Fruit fly (Drosophila melanogaster): Measurements from ENCODE around the gene CG10996.

CG10996 gene

dm6 chrX:13797538-13797937 is at the start of gene CG10996:
Gene CG10996 (minus strand): TSS chrX:13797638.
- TF ChIP-seq dsx (GFP tag; optimal IDR thresholded peaks at IDR 0.05; ENCODE audit: poor library complexity, severe bottlenecking) (no peak), CG11762 (GFP tag; optimal IDR thresholded peaks at IDR 0.05; ENCODE audit: insufficient read depth) (no peak), CG8119 (GFP tag; IDR thresholded peaks at IDR 0.05) (no peak), CG6792 (GFP tag; optimal IDR thresholded peaks at IDR 0.05) (no peak), topi (GFP tag; optimal IDR thresholded peaks at IDR 0.05) (no peak), lz (GFP tag; optimal IDR thresholded peaks at IDR 0.05) (no peak), fd59A (GFP tag; optimal IDR thresholded peaks at IDR 0.05) (no peak), CG10669 (GFP tag; optimal IDR thresholded peaks at IDR 0.05) (no peak), acj6 (GFP tag; optimal IDR thresholded peaks at IDR 0.05) (no peak), fd85E (GFP tag; optimal IDR thresholded peaks at IDR 0.05) (no peak), CG15336 (GFP tag; IDR thresholded peaks at IDR 0.05) (no peak), CG6808 (GFP tag; optimal IDR thresholded peaks at IDR 0.05) (no peak), CG8632 (GFP tag; optimal IDR thresholded peaks at IDR 0.05) (no peak), CG10631 (GFP tag; optimal IDR thresholded peaks at IDR 0.05) (no peak), CG8319 (GFP tag; optimal IDR thresholded peaks at IDR 0.05) (no peak), Lpt (GFP tag; optimal IDR thresholded peaks at IDR 0.05) (no peak), salr (GFP tag; optimal IDR thresholded peaks at IDR 0.05) (no peak), pdm3 (GFP tag; optimal IDR thresholded peaks at IDR 0.05) (no peak)

dm6 chrX:13845728-13846127 is 48.3 kb upstream of the CG10996 start, which contains the start of gene AMPdeam:
Gene AMPdeam (minus strand): TSS chrX:13845866.
- TF ChIP-seq Eip78C (GFP tag): peak; percentile 74
- no peak for TF ChIP-seq vri (GFP tag; optimal IDR thresholded peaks at IDR 0.05)
- peak; percentile 31 for TF ChIP-seq lz (GFP tag; optimal IDR thresholded peaks at IDR 0.05)
- TF ChIP-seq CG6854 (GFP tag; optimal IDR thresholded peaks at IDR 0.05): no peak
- peak; percentile 2 for TF ChIP-seq Smox (GFP tag; optimal IDR thresholded peaks at IDR 0.05)
- TF ChIP-seq svp (GFP tag): peak; percentile 66
- TF ChIP-seq topi (GFP tag; optimal IDR thresholded peaks at IDR 0.05): peak; percentile 52
- peak; percentile 5 for TF ChIP-seq net (GFP tag; optimal IDR thresholded peaks at IDR 0.05)
- peak; percentile 50 for TF ChIP-seq esn (GFP tag; optimal IDR thresholded peaks at IDR 0.05)
- no peak for TF ChIP-seq CG8119 (GFP tag; IDR thresholded peaks at IDR 0.05)
- TF ChIP-seq Sox14 (GFP tag; optimal IDR thresholded peaks at IDR 0.05): peak; percentile 64
- TF ChIP-seq Eip75B (GFP tag; optimal IDR thresholded peaks at IDR 0.05): peak; percentile 23
- peak; percentile 10 for TF ChIP-seq cyc (GFP tag; optimal IDR thresholded peaks at IDR 0.05)

dm6 chrX:13844317-13844886 is 47.0 kb upstream of the CG10996 start:
- TF ChIP-seq Hr39 (GFP tag; optimal IDR thresholded peaks at IDR 0.05) (peak; percentile 3), CG31627 (GFP tag; optimal IDR thresholded peaks at IDR 0.05) (peak; percentile 26), Eip78C (GFP tag) (peak; percentile 29), svp (GFP tag) (no peak), Eip75B (GFP tag; optimal IDR thresholded peaks at IDR 0.05) (no peak), cyc (GFP tag; optimal IDR thresholded peaks at IDR 0.05) (peak; percentile 12), CG15336 (GFP tag; IDR thresholded peaks at IDR 0.05) (0 out of 2 replicates have a peak, but pooled peaks have one; percentile 7), OdsH (GFP tag; optimal IDR thresholded peaks at IDR 0.05) (no peak), dac (GFP tag; optimal IDR thresholded peaks at IDR 0.05) (no peak), esn (GFP tag; optimal IDR thresholded peaks at IDR 0.05) (no peak), CG10631 (GFP tag; optimal IDR thresholded peaks at IDR 0.05) (no peak), lz (GFP tag; optimal IDR thresholded peaks at IDR 0.05) (peak; percentile 37), ss (GFP tag; optimal IDR thresholded peaks at IDR 0.05) (peak; percentile 52 to 61), CG4318 (GFP tag; optimal IDR thresholded peaks at IDR 0.05) (no peak)

- TF ChIP-seq cyc (GFP tag; optimal IDR thresholded peaks at IDR 0.05) (no peak), CG6163 (GFP tag; IDR thresholded peaks at IDR 0.05) (0 out of 3 replicates have a peak, but pooled peaks have one; percentile 5), CG6792 (GFP tag; optimal IDR thresholded peaks at IDR 0.05) (no peak), fkh (GFP tag; optimal IDR thresholded peaks at IDR 0.05) (peak; percentile 35), CG3919 (GFP tag; optimal IDR thresholded peaks at IDR 0.05) (no peak)
Observed at dm6 chrX:13843487-13843886, 46.0 kb upstream of the CG10996 start.
